Fruit fly (Drosophila melanogaster) whole organism, embryonic: Measurements from ENCODE around the gene Csk.

ENCODE experiments used
- Bgb ChIP-seq: fragments of 200-800 bp; sonication (Bioruptor generic); IDR thresholded peaks from 2 replicates; pipeline ENCODE4 v1.3.6; 2022; ENCODE audit warnings: missing biosample characterization, missing genetic modification characterization; ENCODE audit not compliant: partially characterized antibody
- CG1024 ChIP-seq: fragments of 200-800 bp; sonication (Bioruptor generic); IDR thresholded peaks from 2 replicates; pipeline ENCODE4 v1.3.6; 2022; ENCODE audit warnings: missing biosample characterization, missing genetic modification characterization
- CG10267 ChIP-seq: fragments of 200-800 bp; sonication (Bioruptor generic); optimal IDR thresholded peaks from 2 replicates; lab custom pipeline; 2018; ENCODE audit warnings: missing biosample characterization, mild to moderate bottlenecking, missing genetic modification characterization, moderate library complexity
- CG12104 ChIP-seq: fragments of 200-800 bp; sonication (Bioruptor generic); optimal IDR thresholded peaks from 3 replicates; lab custom pipeline; 2016; ENCODE audit warnings: missing biosample characterization, missing genetic modification characterization
- CG12219 ChIP-seq: fragments of 200-800 bp; sonication (Bioruptor generic); optimal IDR thresholded peaks from 3 replicates; lab custom pipeline; 2018; ENCODE audit warnings: missing biosample characterization, mild to moderate bottlenecking, missing genetic modification characterization
- CG13424 ChIP-seq: fragments of 200-800 bp; sonication (Bioruptor generic); optimal IDR thresholded peaks from 2 replicates; lab custom pipeline; 2019; ENCODE audit warnings: missing biosample characterization, mild to moderate bottlenecking, missing genetic modification characterization, moderate library complexity
- CG14965 ChIP-seq: fragments of 200-800 bp; sonication (Bioruptor generic); optimal IDR thresholded peaks from 2 replicates; lab custom pipeline; 2016; ENCODE audit warnings: missing biosample characterization, missing genetic modification characterization, borderline replicate concordance
- CG15073 ChIP-seq: fragments of 200-800 bp; sonication (Bioruptor generic); optimal IDR thresholded peaks from 2 replicates; lab custom pipeline; 2016; ENCODE audit warnings: missing biosample characterization, missing genetic modification characterization
- CG17328 ChIP-seq: fragments of 200-800 bp; sonication (Bioruptor generic); IDR thresholded peaks from 2 replicates; pipeline ENCODE4 v1.3.6; 2022; ENCODE audit warnings: missing biosample characterization, missing genetic modification characterization
- CG17829 ChIP-seq: fragments of 200-800 bp; optimal IDR thresholded peaks from 2 replicates; lab custom pipeline; 2019; ENCODE audit warnings: missing biosample characterization, mild to moderate bottlenecking, missing genetic modification characterization, moderate library complexity
- CG1792 ChIP-seq: fragments of 200-800 bp; sonication (Bioruptor generic); optimal IDR thresholded peaks from 2 replicates; lab custom pipeline; 2016; ENCODE audit warnings: missing biosample characterization, missing genetic modification characterization
- CG3065 ChIP-seq: fragments of 200-800 bp; sonication (Bioruptor generic); optimal IDR thresholded peaks from 2 replicates; lab custom pipeline; 2016; ENCODE audit warnings: missing biosample characterization, missing genetic modification characterization
- CG3407 ChIP-seq: fragments of 200-800 bp; sonication (Bioruptor generic); optimal IDR thresholded peaks from 2 replicates; lab custom pipeline; 2018; ENCODE audit warnings: missing biosample characterization, mild to moderate bottlenecking, missing genetic modification characterization
- CG5953 ChIP-seq: fragments of 200-800 bp; sonication (Bioruptor generic); IDR thresholded peaks from 2 replicates; pipeline ENCODE4 v1.3.6; 2022; ENCODE audit warnings: missing biosample characterization, missing genetic modification characterization
- CG6254 ChIP-seq: fragments of 200-800 bp; sonication (Bioruptor generic); optimal IDR thresholded peaks from 3 replicates; lab custom pipeline; 2017; ENCODE audit warnings: mild to moderate bottlenecking, missing biosample characterization, missing genetic modification reagents, missing genetic modification characterization
- CG7357 ChIP-seq: fragments of 200-800 bp; sonication (Bioruptor generic); IDR thresholded peaks from 3 replicates; pipeline ENCODE4 v1.3.6; 2022; ENCODE audit warnings: missing biosample characterization, missing genetic modification characterization
- CG9215 ChIP-seq: fragments of 200-800 bp; sonication (Bioruptor generic); IDR thresholded peaks from 2 replicates; pipeline ENCODE4 v1.3.6; 2022; ENCODE audit warnings: missing biosample characterization, missing genetic modification characterization
- CG9932 ChIP-seq: fragments of 200-800 bp; sonication (Bioruptor generic); IDR thresholded peaks from 2 replicates; pipeline ENCODE4 v1.3.6; 2022; ENCODE audit warnings: missing biosample characterization, missing genetic modification characterization
- D ChIP-seq, 2 experiments: fragments of 200-800 bp in 1 of 2; fragments of >200 bp in 1 of 2; sonication (Bioruptor generic) in 1 of 2; optimal IDR thresholded peaks; 2 replicates in 1 of 2; 3 replicates in 1 of 2; lab custom pipeline; 2017; ENCODE audit warnings: mild to moderate bottlenecking in 1 of 2, missing biosample characterization in 1 of 2, missing genetic modification characterization in 1 of 2, missing genetic modification reagents in 1 of 2
- Dek ChIP-seq: fragments of 200-800 bp; sonication (Bioruptor generic); optimal IDR thresholded peaks from 3 replicates; lab custom pipeline; 2019; ENCODE audit warnings: missing biosample characterization, mild to moderate bottlenecking, missing genetic modification characterization, moderate library complexity
- Doc3 ChIP-seq: fragments of 200-800 bp; sonication (Bioruptor generic); IDR thresholded peaks from 3 replicates; pipeline ENCODE4 v1.3.6; 2022; ENCODE audit warnings: missing biosample characterization, missing genetic modification characterization; ENCODE audit not compliant: partially characterized antibody
- Drgx ChIP-seq: fragments of 200-800 bp; sonication (Bioruptor generic); IDR thresholded peaks from 2 replicates; pipeline ENCODE4 v1.3.6; 2022; ENCODE audit warnings: missing biosample characterization, missing genetic modification characterization
- HLH3B ChIP-seq: fragments of 200-800 bp; sonication (Bioruptor generic); IDR thresholded peaks from 2 replicates; pipeline ENCODE4 v1.3.6; 2022; ENCODE audit warnings: missing biosample characterization, missing genetic modification characterization
- Med ChIP-seq: fragments of 200-800 bp; sonication (Bioruptor generic); peaks from one replicate; lab custom pipeline; 2016; ENCODE audit warnings: missing biosample characterization, missing genetic modification characterization, mild to moderate bottlenecking, inconsistent platforms, moderate library complexity
- Neu2 ChIP-seq: fragments of 200-800 bp; sonication (Bioruptor generic); optimal IDR thresholded peaks from 3 replicates; lab custom pipeline; 2016; ENCODE audit warnings: missing biosample characterization, missing genetic modification characterization, borderline replicate concordance
- Pdp1 ChIP-seq, 2 experiments: fragments of 200-800 bp; sonication (Bioruptor generic); optimal IDR thresholded peaks; 3 replicates each; lab custom pipeline; 2016; ENCODE audit warnings: missing biosample characterization in 2 of 2, missing genetic modification characterization in 2 of 2, mild to moderate bottlenecking in 1 of 2, moderate library complexity in 1 of 2
- Sox102F ChIP-seq: fragments of 200-800 bp; sonication (Bioruptor generic); optimal IDR thresholded peaks from 2 replicates; lab custom pipeline; 2018; ENCODE audit warnings: missing biosample characterization, mild to moderate bottlenecking, missing genetic modification characterization, moderate library complexity
- Vsx1 ChIP-seq: fragments of 200-800 bp; sonication (Bioruptor generic); optimal IDR thresholded peaks from 2 replicates; lab custom pipeline; 2017; ENCODE audit warnings: missing biosample characterization, mild to moderate bottlenecking, missing genetic modification characterization, missing genetic modification reagents
- Xrp1 ChIP-seq: fragments of 200-800 bp; sonication (Bioruptor generic); IDR thresholded peaks from 2 replicates; pipeline ENCODE4 v1.3.6; 2022; ENCODE audit warnings: missing biosample characterization, missing genetic modification characterization
- aop ChIP-seq: fragments of 200-800 bp; sonication (Bioruptor generic); IDR thresholded peaks from 2 replicates; pipeline ENCODE4 v1.3.6; 2022; ENCODE audit warnings: missing biosample characterization, missing genetic modification characterization
- ase ChIP-seq: fragments of 200-800 bp; sonication (Bioruptor generic); IDR thresholded peaks from 3 replicates; pipeline ENCODE4 v1.3.6; 2022; ENCODE audit warnings: missing biosample characterization, missing genetic modification characterization
- bab2 ChIP-seq: fragments of 200-800 bp; sonication (Bioruptor generic); optimal IDR thresholded peaks from 2 replicates; lab custom pipeline; 2016; ENCODE audit warnings: missing biosample characterization, missing genetic modification characterization
- bowl ChIP-seq: fragments of 200-800 bp; sonication (Bioruptor generic); IDR thresholded peaks from 2 replicates; pipeline ENCODE4 v1.3.6; 2022; ENCODE audit warnings: missing biosample characterization, missing genetic modification characterization
- chm ChIP-seq: fragments of 200-800 bp; sonication (Bioruptor generic); IDR thresholded peaks from 2 replicates; pipeline ENCODE4 v1.3.6; 2022; ENCODE audit warnings: missing biosample characterization, missing genetic modification characterization
- crol ChIP-seq: fragments of 200-800 bp; sonication (Bioruptor generic); IDR thresholded peaks from 2 replicates; pipeline ENCODE4 v1.3.6; 2022; ENCODE audit warnings: missing biosample characterization, missing genetic modification characterization
- dysf ChIP-seq: fragments of 200-800 bp; sonication (Bioruptor generic); IDR thresholded peaks from 3 replicates; pipeline ENCODE4 v1.3.6; 2022; ENCODE audit warnings: missing biosample characterization, missing genetic modification characterization
- eve ChIP-seq, 2 experiments: fragments of >200 bp; optimal IDR thresholded peaks; 2 replicates each; lab custom pipeline; 2017; ENCODE audit warnings: missing biosample characterization in 2 of 2, missing genetic modification characterization in 2 of 2
- insv ChIP-seq, 2 experiments: fragments of 200-800 bp; sonication (Bioruptor generic); optimal IDR thresholded peaks; 3 replicates each; lab custom pipeline; 2016 to 2018; ENCODE audit warnings: missing biosample characterization in 2 of 2, missing genetic modification characterization in 2 of 2
- lov ChIP-seq, 2 experiments: fragments of 200-800 bp in 1 of 2; fragments of >200 bp in 1 of 2; sonication (Bioruptor generic) in 1 of 2; IDR thresholded peaks in 1 of 2; optimal IDR thresholded peaks in 1 of 2; 2 replicates in 1 of 2; 3 replicates in 1 of 2; pipeline versions ENCODE4 v1.3.6 to Lab custom; 2017 to 2022; ENCODE audit warnings: missing biosample characterization in 1 of 2, missing genetic modification characterization in 1 of 2
- oc ChIP-seq: fragments of 200-800 bp; sonication (Bioruptor generic); optimal IDR thresholded peaks from 2 replicates; lab custom pipeline; 2018; ENCODE audit warnings: missing biosample characterization, mild to moderate bottlenecking, missing genetic modification characterization, moderate library complexity
- odd ChIP-seq: fragments of 200-800 bp; sonication (Bioruptor generic); optimal IDR thresholded peaks from 2 replicates; lab custom pipeline; 2017; ENCODE audit warnings: missing biosample characterization, mild to moderate bottlenecking, missing genetic modification characterization
- org-1 ChIP-seq: fragments of 200-800 bp; sonication (Bioruptor generic); optimal IDR thresholded peaks from 2 replicates; lab custom pipeline; 2017; ENCODE audit warnings: missing biosample characterization, missing genetic modification characterization
- sens ChIP-seq: fragments of 200-800 bp; sonication (Bioruptor generic); peaks from one replicate; lab custom pipeline; 2016; ENCODE audit warnings: missing biosample characterization, missing genetic modification characterization
- so ChIP-seq: fragments of 200-800 bp; sonication (Bioruptor generic); IDR thresholded peaks from 3 replicates; pipeline ENCODE4 v1.3.6; 2022; ENCODE audit warnings: missing biosample characterization, missing genetic modification characterization
- tup ChIP-seq: fragments of 200-800 bp; sonication (Bioruptor generic); optimal IDR thresholded peaks from 2 replicates; lab custom pipeline; 2016; ENCODE audit warnings: missing biosample characterization, mild to moderate bottlenecking, missing genetic modification characterization, moderate library complexity
- twi ChIP-seq: fragments of 200-800 bp; optimal IDR thresholded peaks from 2 replicates; lab custom pipeline; 2019; ENCODE audit warnings: missing biosample characterization, mild to moderate bottlenecking, missing genetic modification characterization, moderate library complexity
- vfl ChIP-seq: fragments of 200-800 bp; sonication (Bioruptor generic); optimal IDR thresholded peaks from 2 replicates; lab custom pipeline; 2016; ENCODE audit warnings: missing biosample characterization, missing genetic modification characterization
- zen ChIP-seq: fragments of 200-800 bp; sonication (Bioruptor generic); optimal IDR thresholded peaks from 3 replicates; lab custom pipeline; 2018; ENCODE audit warnings: missing biosample characterization, mild to moderate bottlenecking, missing genetic modification characterization, moderate library complexity
- zfh1 ChIP-seq: fragments of 200-800 bp; sonication (Bioruptor generic); IDR thresholded peaks from 3 replicates; pipeline ENCODE4 v1.3.6; 2022; ENCODE audit warnings: missing biosample characterization, missing genetic modification characterization

The Csk gene

dm6 chr3R:11618879-11619278 lies 31.6 kb downstream of the Csk start (continued):
- TF ChIP-seq chm: peak; percentile 55; the same call in 1 of the 2 replicates
- peak; percentile 4 for TF ChIP-seq zen (tag; lab: Kevin White, UChicago)
- TF ChIP-seq zfh1 (GFP tag; lab: Robert Waterston, UW): peak; percentile 28; the same call in 1 of the 3 replicates
- TF ChIP-seq odd (GFP tag; lab: Kevin White, UChicago): no peak
- TF ChIP-seq sens: peak; percentile 75
- TF ChIP-seq D (optimal IDR thresholded peaks at IDR 0.05; lab: Kevin White, UChicago): peak; percentile 17
- no peak for TF ChIP-seq D (GFP tag; optimal IDR thresholded peaks at IDR 0.05; lab: Kevin White, UChicago)
- TF ChIP-seq Med (GFP tag; lab: Kevin White, UChicago): peak; percentile 56
- 0 out of 2 replicates have a peak, but pooled peaks have one; percentile 9 for TF ChIP-seq CG1024 (GFP tag; lab: Robert Waterston, UW)
- 0 out of 2 replicates have a peak, but pooled peaks have one; percentile 9 for TF ChIP-seq Drgx
- TF ChIP-seq CG15073 (GFP tag; lab: Kevin White, UChicago): peak; percentile 97
- no peak for TF ChIP-seq org-1 (GFP tag; lab: Kevin White, UChicago)
- peak; percentile 40 for TF ChIP-seq twi (tag; lab: Kevin White, UChicago)
- no peak for TF ChIP-seq eve (GFP tag; optimal IDR thresholded peaks at IDR 0.05; lab: Kevin White, UChicago)
- TF ChIP-seq dysf: 0 out of 3 replicates have a peak, but pooled peaks have one; percentile 8

- TF ChIP-seq so (GFP tag; lab: Robert Waterston, UW) (no peak), CG12219 (GFP tag; lab: Kevin White, UChicago) (no peak), crol (GFP tag; lab: Robert Waterston, UW) (no peak), lov (optimal IDR thresholded peaks at IDR 0.05; lab: Kevin White, UChicago) (no peak), lov (GFP tag; IDR thresholded peaks at IDR 0.05; lab: Robert Waterston, UW) (no peak), Dek (tag; lab: Kevin White, UChicago) (no peak), CG15073 (GFP tag; lab: Kevin White, UChicago) (peak; percentile 94), CG3065 (GFP tag; lab: Kevin White, UChicago) (no peak), insv (GFP tag; optimal IDR thresholded peaks at IDR 0.05; lab: Kevin White, UChicago) (no peak), vfl (GFP tag; lab: Kevin White, UChicago) (no peak), Med (GFP tag; lab: Kevin White, UChicago) (peak; percentile 48), CG1792 (GFP tag; lab: Kevin White, UChicago) (no peak), CG6254 (GFP tag; lab: Kevin White, UChicago) (no peak), Pdp1 (GFP tag; optimal IDR thresholded peaks at IDR 0.05; lab: Kevin White, UChicago) (no peak), ase (GFP tag; lab: Robert Waterston, UW) (no peak), CG17829 (tag; lab: Kevin White, UChicago) (no peak), Doc3 (no peak), CG5953 (GFP tag; lab: Robert Waterston, UW) (peak; percentile 10; the same call in 1 of the 2 replicates), aop (GFP tag; lab: Robert Waterston, UW) (no peak), Bgb (GFP tag; lab: Robert Waterston, UW) (no peak), CG7357 (GFP tag; lab: Robert Waterston, UW) (no peak), CG14965 (GFP tag; lab: Kevin White, UChicago) (no peak), bab2 (GFP tag; lab: Kevin White, UChicago) (no peak), HLH3B (no peak), tup (no peak), CG10267 (tag; lab: Kevin White, UChicago) (no peak), Sox102F (GFP tag; lab: Kevin White, UChicago) (no peak), CG12104 (GFP tag; lab: Kevin White, UChicago) (no peak), Xrp1 (GFP tag; lab: Robert Waterston, UW) (no peak), bowl (no peak), CG3407 (GFP tag; lab: Kevin White, UChicago) (no peak), CG9932 (peak; percentile 2; the same call in 1 of the 2 replicates), Neu2 (GFP tag; lab: Kevin White, UChicago) (no peak), CG13424 (tag; lab: Kevin White, UChicago) (no peak), CG17328 (GFP tag; lab: Robert Waterston, UW) (no peak), CG9215 (no peak), oc (tag; lab: Kevin White, UChicago) (no peak), Vsx1 (no peak)
Measured at dm6 chr3R:11617849-11618248, 32.7 kb downstream of the Csk start.
